Worm (Caenorhabditis elegans): Measurements from ENCODE around the gene C06E1.1.

Gene C06E1.1

ce11 chrIII:8630833-8631232 lies 25.2 kb downstream of the C06E1.1 start, which contains the start of gene dnj-10:
Gene dnj-10, plus strand, starts transcription at chrIII:8631165.
- peak; percentile 19 for TF ChIP-seq nhr-129 (tag; optimal IDR thresholded peaks at IDR 0.05)
- TF ChIP-seq nhr-77 (tag; optimal IDR thresholded peaks at IDR 0.05) = no peak
- peak; percentile 55 for TF ChIP-seq sma-9 (GFP tag; optimal IDR thresholded peaks at IDR 0.05)
- TF ChIP-seq sma-9 (tag; optimal IDR thresholded peaks at IDR 0.05) = no peak
- TF ChIP-seq lsy-2 (tag; optimal IDR thresholded peaks at IDR 0.05) = peak; percentile 55 to 88
- TF ChIP-seq Y55F3AM.14 (GFP tag; optimal IDR thresholded peaks at IDR 0.05) = no peak
- no peak for TF ChIP-seq zag-1 (tag; optimal IDR thresholded peaks at IDR 0.05)
- no peak for TF ChIP-seq peb-1 (tag; optimal IDR thresholded peaks at IDR 0.05)
- TF ChIP-seq snpc-4 (tag; optimal IDR thresholded peaks at IDR 0.05) = no peak
- no peak for TF ChIP-seq dmd-4 (tag; optimal IDR thresholded peaks at IDR 0.05)
- TF ChIP-seq nhr-23 (tag; optimal IDR thresholded peaks at IDR 0.05) = no peak
- no peak for TF ChIP-seq ztf-4 (tag; optimal IDR thresholded peaks at IDR 0.05)
- no peak for TF ChIP-seq ceh-82 (tag; optimal IDR thresholded peaks at IDR 0.05)
- no peak for TF ChIP-seq mdl-1 (tag; optimal IDR thresholded peaks at IDR 0.05)
- no peak for TF ChIP-seq nhr-25 (tag; optimal IDR thresholded peaks at IDR 0.05)
- TF ChIP-seq nhr-10 (tag; optimal IDR thresholded peaks at IDR 0.05) = no peak
- TF ChIP-seq skn-1 (tag; optimal IDR thresholded peaks at IDR 0.05) = no peak
- no peak for TF ChIP-seq elt-1 (tag; optimal IDR thresholded peaks at IDR 0.05)
- TF ChIP-seq alr-1 (tag; optimal IDR thresholded peaks at IDR 0.05) = no peak
- no peak for TF ChIP-seq mab-5 (tag; optimal IDR thresholded peaks at IDR 0.05)
- peak; percentile 41 for TF ChIP-seq sma-3 (GFP tag; optimal IDR thresholded peaks at IDR 0.05)
- TF ChIP-seq aly-2 (tag; optimal IDR thresholded peaks at IDR 0.05) = no peak
- TF ChIP-seq ZK546.5 (tag; optimal IDR thresholded peaks at IDR 0.05) = no peak
- no peak for TF ChIP-seq nhr-237 (tag; optimal IDR thresholded peaks at IDR 0.05)
- no peak for TF ChIP-seq R02D3.7 (tag; optimal IDR thresholded peaks at IDR 0.05)
- no peak for TF ChIP-seq ama-1 (optimal IDR thresholded peaks at IDR 0.05)
- peak; percentile 53 for TF ChIP-seq lin-13 (GFP tag; optimal IDR thresholded peaks at IDR 0.05)
- no peak for TF ChIP-seq unc-39 (tag; optimal IDR thresholded peaks at IDR 0.05)
- peak; percentile 88 for TF ChIP-seq unc-55 (GFP tag; optimal IDR thresholded peaks at IDR 0.05)
- TF ChIP-seq lin-11 (tag; optimal IDR thresholded peaks at IDR 0.05) = peak; percentile 23
- TF ChIP-seq egl-27 (tag; optimal IDR thresholded peaks at IDR 0.05) = no peak
- TF ChIP-seq fos-1 (tag; optimal IDR thresholded peaks at IDR 0.05) = peak; percentile 17
- TF ChIP-seq ztf-1 (GFP tag; conservative IDR thresholded peaks at IDR 0.05) = no peak
- peak; percentile 89 for TF ChIP-seq gmeb-1 (tag; optimal IDR thresholded peaks at IDR 0.05)
- TF ChIP-seq C34F6.9 (tag; optimal IDR thresholded peaks at IDR 0.05) = peak; percentile 79

ce11 chrIII:8636803-8637202 lies 31.2 kb downstream of the C06E1.1 start:
- TF ChIP-seq ama-1 (optimal IDR thresholded peaks at IDR 0.05) (no peak), lsy-2 (tag; optimal IDR thresholded peaks at IDR 0.05) (peak in 1 of 2 experiments; percentile 52), C34F6.9 (tag; optimal IDR thresholded peaks at IDR 0.05) (peak; percentile 36), Y55F3AM.14 (GFP tag; optimal IDR thresholded peaks at IDR 0.05) (no peak), crh-2 (tag; optimal IDR thresholded peaks at IDR 0.05) (peak; percentile 23), nhr-129 (tag; optimal IDR thresholded peaks at IDR 0.05) (peak; percentile 27), snpc-4 (tag; optimal IDR thresholded peaks at IDR 0.05) (no peak), unc-55 (GFP tag; optimal IDR thresholded peaks at IDR 0.05) (peak; percentile 15), egl-27 (tag; optimal IDR thresholded peaks at IDR 0.05) (no peak), nhr-10 (tag; optimal IDR thresholded peaks at IDR 0.05) (no peak), mab-5 (tag; optimal IDR thresholded peaks at IDR 0.05) (peak; percentile 78)

- peak; percentile 16 for TF ChIP-seq fos-1 (tag; optimal IDR thresholded peaks at IDR 0.05)
- no peak for TF ChIP-seq lsy-2 (tag; optimal IDR thresholded peaks at IDR 0.05)
- no peak for TF ChIP-seq ceh-16 (tag; optimal IDR thresholded peaks at IDR 0.05)
- no peak for TF ChIP-seq nhr-237 (tag; optimal IDR thresholded peaks at IDR 0.05)
- TF ChIP-seq lin-11 (tag; optimal IDR thresholded peaks at IDR 0.05) = no peak
- TF ChIP-seq sma-3 (GFP tag; optimal IDR thresholded peaks at IDR 0.05) = peak; percentile 44
- no peak for TF ChIP-seq unc-55 (GFP tag; optimal IDR thresholded peaks at IDR 0.05)
- no peak for TF ChIP-seq ztf-11 (tag; optimal IDR thresholded peaks at IDR 0.05)
- TF ChIP-seq alr-1 (tag; optimal IDR thresholded peaks at IDR 0.05) = no peak
Observed at ce11 chrIII:8639188-8639795, 33.7 kb downstream of the C06E1.1 start, which contains the start of gene fip-1. Gene fip-1, plus strand, starts transcription at chrIII:8639745.

- TF ChIP-seq C34F6.9 (tag; optimal IDR thresholded peaks at IDR 0.05) (no peak), ama-1 (optimal IDR thresholded peaks at IDR 0.05) (no peak), Y55F3AM.14 (GFP tag; optimal IDR thresholded peaks at IDR 0.05) (no peak), mbf-1 (tag; optimal IDR thresholded peaks at IDR 0.05) (no peak), nhr-23 (tag; optimal IDR thresholded peaks at IDR 0.05) (no peak), lin-39 (tag; optimal IDR thresholded peaks at IDR 0.05) (no peak), blmp-1 (tag; optimal IDR thresholded peaks at IDR 0.05; ENCODE audit: insufficient read depth) (no peak), sma-3 (GFP tag; optimal IDR thresholded peaks at IDR 0.05) (no peak)
Observed at ce11 chrIII:8643639-8644038, 38.0 kb downstream of the C06E1.1 start, which contains the start of gene twk-7. Gene twk-7, minus strand, starts transcription at chrIII:8643739.
